Fruit fly (Drosophila melanogaster) ovary, adult (tissue): ENCODE data around the gene KaiR1D.

Experiments
- CG17801 ChIP-seq: fragments of 200-800 bp; optimal IDR thresholded peaks from 2 replicates; lab custom pipeline; 2019; ENCODE audit warnings: missing biosample characterization, mild to moderate bottlenecking, missing genetic modification characterization, moderate library complexity; ENCODE audit not compliant: partially characterized antibody

KaiR1D gene

DNA sequence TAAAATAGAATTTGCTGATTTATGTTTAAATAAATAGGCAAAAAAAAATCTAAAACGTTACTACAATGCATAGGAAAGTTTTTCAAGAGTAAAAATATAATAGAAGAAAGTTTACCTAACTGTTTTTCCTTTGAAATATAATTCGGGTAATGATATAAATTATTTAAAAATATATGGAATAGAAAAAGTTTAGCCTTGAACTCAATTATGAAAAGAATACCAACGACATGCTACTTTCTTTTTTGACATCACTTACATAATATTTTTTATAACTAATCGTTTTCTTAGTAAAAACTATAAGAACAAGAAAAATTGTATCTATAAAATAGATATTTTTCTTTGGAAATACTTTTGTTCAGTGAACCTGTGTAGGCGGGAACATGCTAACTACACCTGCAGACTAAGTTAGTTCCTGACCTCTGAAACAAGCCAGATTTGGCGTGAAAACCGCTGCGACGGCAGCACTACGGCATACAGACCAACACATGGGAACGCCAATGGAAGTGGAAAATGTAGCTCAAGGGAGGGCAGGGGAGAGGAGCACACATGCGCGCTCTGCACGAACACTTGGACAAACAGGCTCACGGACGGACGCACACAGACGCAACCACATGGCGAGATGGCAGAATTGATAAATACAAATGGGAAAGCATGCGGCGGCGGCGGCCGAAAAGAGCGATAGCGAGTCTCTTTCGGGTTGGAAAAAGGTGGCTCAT, 36.5 kb downstream of the KaiR1D start:
- no peak for TF ChIP-seq CG17801

dm6 chr3R:20828520-20829415, 37.3 kb downstream of the KaiR1D start:
- TF ChIP-seq CG17801 = peak; percentile 7

dm6 chr3R:20826929-20827328, 39.1 kb downstream of the KaiR1D start:
- no peak for TF ChIP-seq CG17801

dm6 chr3R:20823704-20824454, 42.2 kb downstream of the KaiR1D start, which contains the start of gene CG17272:
CG17272 (minus strand) TSS chr3R:20824239.
- peak; percentile 24 for TF ChIP-seq CG17801

- peak; percentile 18 for TF ChIP-seq CG17801
Measured at dm6 chr3R:20821815-20822375, 44.1 kb downstream of the KaiR1D start, which contains the start of the genes CG17271 and RpS20. CG17271 (minus strand) TSS chr3R:20821848. RpS20 (plus strand) TSS chr3R:20822181.

- TF ChIP-seq CG17801 = no peak
Measured at dm6 chr3R:20818689-20819088, 47.3 kb downstream of the KaiR1D start, which contains the start of gene CG17270. CG17270 (minus strand) TSS chr3R:20818929.

dm6 chr3R:20818237-20818636, 47.8 kb downstream of the KaiR1D start:
- no peak for TF ChIP-seq CG17801

dm6 chr3R:20816008-20816407, 50.0 kb downstream of the KaiR1D start, which contains the start of gene Fancd2:
Fancd2 (minus strand) TSS chr3R:20816190.
- TF ChIP-seq CG17801 = no peak
